Worm (Caenorhabditis elegans) whole organism, L2 larva: ENCODE data around the gene cdr-1.
A peak's percentile ranks its signal among the peaks of the same experiment; 100 is the strongest.

Experiments used
- C34F6.9 ChIP-seq: fragments of 150-350 bp; optimal IDR thresholded peaks from 2 replicates; lab custom pipeline; 2014; ENCODE audit warnings: missing biosample characterization, missing genetic modification characterization
- F13H6.1 ChIP-seq: sonication (generic microtip); optimal IDR thresholded peaks from 2 replicates; lab custom pipeline; 2016; ENCODE audit warnings: missing genetic modification characterization, missing compliant biosample characterization
- R02D3.7 ChIP-seq: fragments of 150-350 bp; optimal IDR thresholded peaks from 2 replicates; lab custom pipeline; 2014; ENCODE audit warnings: missing biosample characterization, missing genetic modification characterization
- Y55F3AM.14 ChIP-seq: fragments of 200-800 bp; sonication (Bioruptor generic); optimal IDR thresholded peaks from 2 replicates; lab custom pipeline; 2018; ENCODE audit warnings: mild to moderate bottlenecking, missing genetic modification characterization, missing compliant biosample characterization
- ZK546.5 ChIP-seq: sonication (generic microtip); optimal IDR thresholded peaks from 2 replicates; lab custom pipeline; 2017; ENCODE audit warnings: missing biosample characterization, missing genetic modification characterization
- aly-2 ChIP-seq: fragments of 150-350 bp; optimal IDR thresholded peaks from 2 replicates; lab custom pipeline; 2014; ENCODE audit warnings: missing biosample characterization, missing genetic modification characterization
- ama-1 ChIP-seq: fragments of 150-350 bp; optimal IDR thresholded peaks from 2 replicates; lab custom pipeline; 2018; ENCODE audit warnings: inconsistent platforms
- ceh-16 ChIP-seq: fragments of 150-350 bp; optimal IDR thresholded peaks from 2 replicates; lab custom pipeline; 2014; ENCODE audit warnings: missing biosample characterization, missing genetic modification characterization
- dmd-4 ChIP-seq: sonication (generic microtip); optimal IDR thresholded peaks from 2 replicates; lab custom pipeline; 2017; ENCODE audit warnings: missing biosample characterization, missing genetic modification characterization
- egl-27 ChIP-seq: sonication (generic microtip); optimal IDR thresholded peaks from 3 replicates; lab custom pipeline; 2017; ENCODE audit warnings: missing biosample characterization, missing genetic modification reagents, missing genetic modification characterization
- fos-1 ChIP-seq: fragments of 150-350 bp; optimal IDR thresholded peaks from 2 replicates; lab custom pipeline; 2014; ENCODE audit warnings: missing biosample characterization, missing genetic modification characterization
- gmeb-1 ChIP-seq: fragments of 150-350 bp; optimal IDR thresholded peaks from 2 replicates; lab custom pipeline; 2014; ENCODE audit warnings: missing biosample characterization, missing genetic modification characterization
- lin-13 ChIP-seq: fragments of 150-350 bp; optimal IDR thresholded peaks from 2 replicates; lab custom pipeline; 2014; ENCODE audit warnings: missing biosample characterization, missing genetic modification reagents, missing genetic modification characterization
- lin-39 ChIP-seq: fragments of 150-350 bp; optimal IDR thresholded peaks from 2 replicates; lab custom pipeline; 2014; ENCODE audit warnings: missing biosample characterization, missing genetic modification reagents, missing genetic modification characterization
- mab-5 ChIP-seq: fragments of 150-350 bp; optimal IDR thresholded peaks from 2 replicates; lab custom pipeline; 2014; ENCODE audit warnings: missing biosample characterization, missing genetic modification characterization
- mdl-1 ChIP-seq, 2 experiments: fragments of 150-350 bp in 1 of 2; sonication (generic microtip) in 1 of 2; optimal IDR thresholded peaks; 2 replicates each; lab custom pipeline; 2017; ENCODE audit warnings: missing biosample characterization in 2 of 2, missing genetic modification characterization in 2 of 2
- nhr-10 ChIP-seq: sonication (generic microtip); optimal IDR thresholded peaks from 2 replicates; lab custom pipeline; 2017; ENCODE audit warnings: missing biosample characterization, missing genetic modification characterization
- nhr-12 ChIP-seq: fragments of 150-350 bp; optimal IDR thresholded peaks from 2 replicates; lab custom pipeline; 2014; ENCODE audit warnings: missing biosample characterization, missing genetic modification characterization
- nhr-129 ChIP-seq: fragments of 150-350 bp; optimal IDR thresholded peaks from 2 replicates; lab custom pipeline; 2014; ENCODE audit warnings: missing biosample characterization, missing genetic modification characterization
- nhr-23 ChIP-seq: fragments of 150-350 bp; optimal IDR thresholded peaks from 2 replicates; lab custom pipeline; 2014; ENCODE audit warnings: missing biosample characterization, missing genetic modification reagents, missing genetic modification characterization
- nhr-6 ChIP-seq: fragments of 150-350 bp; optimal IDR thresholded peaks from 2 replicates; lab custom pipeline; 2014; ENCODE audit warnings: missing biosample characterization, missing genetic modification characterization
- sem-4 ChIP-seq: fragments of 150-350 bp; optimal IDR thresholded peaks from 2 replicates; lab custom pipeline; 2014; ENCODE audit warnings: missing biosample characterization, missing genetic modification reagents, missing genetic modification characterization
- skn-1 ChIP-seq: sonication (generic microtip); optimal IDR thresholded peaks from 2 replicates; lab custom pipeline; 2017; ENCODE audit warnings: missing biosample characterization, missing genetic modification characterization
- sma-3 ChIP-seq: sonication (generic microtip); optimal IDR thresholded peaks from 2 replicates; lab custom pipeline; 2016; ENCODE audit warnings: missing genetic modification reagents, missing genetic modification characterization, missing compliant biosample characterization
- sma-9 ChIP-seq, 2 experiments: fragments of 150-350 bp in 1 of 2; sonication (generic microtip) in 1 of 2; optimal IDR thresholded peaks; 2 replicates each; lab custom pipeline; 2014 to 2016; ENCODE audit warnings: missing genetic modification characterization in 2 of 2, mild to moderate bottlenecking in 1 of 2, missing biosample characterization in 1 of 2, missing compliant biosample characterization in 1 of 2, missing genetic modification reagents in 1 of 2, moderate library complexity in 1 of 2
- snpc-4 ChIP-seq: fragments of 150-350 bp; optimal IDR thresholded peaks from 2 replicates; lab custom pipeline; 2014; ENCODE audit warnings: missing biosample characterization, missing genetic modification characterization
- unc-39 ChIP-seq: fragments of 150-350 bp; optimal IDR thresholded peaks from 2 replicates; lab custom pipeline; 2014; ENCODE audit warnings: missing biosample characterization, missing genetic modification characterization
- unc-55 ChIP-seq: fragments of 150-350 bp; sonication (generic microtip); optimal IDR thresholded peaks from 3 replicates; lab custom pipeline; 2014; ENCODE audit warnings: missing biosample characterization, missing genetic modification reagents, missing genetic modification characterization
- zag-1 ChIP-seq: fragments of 150-350 bp; optimal IDR thresholded peaks from 2 replicates; lab custom pipeline; 2014; ENCODE audit warnings: missing biosample characterization, missing genetic modification characterization
- ztf-1 ChIP-seq: fragments of 200-800 bp; sonication (Bioruptor generic); conservative IDR thresholded peaks from 2 replicates; pipeline ENCODE4 v1.3.6; 2022; ENCODE audit warnings: missing genetic modification characterization, missing compliant biosample characterization
- ztf-11 ChIP-seq: sonication (generic microtip); optimal IDR thresholded peaks from 2 replicates; lab custom pipeline; 2017; ENCODE audit warnings: missing biosample characterization, missing genetic modification characterization
- ztf-4 ChIP-seq: fragments of 150-350 bp; optimal IDR thresholded peaks from 2 replicates; lab custom pipeline; 2014; ENCODE audit warnings: missing biosample characterization, missing genetic modification characterization

The cdr-1 gene

ce11 chrV:15880705-15881104 is 40.4 kb upstream of the cdr-1 start (continued):
- TF ChIP-seq sma-9 (GFP tag; optimal IDR thresholded peaks at IDR 0.05; lab: Kevin White, UChicago) (peak; percentile 10), sma-9 (tag; optimal IDR thresholded peaks at IDR 0.05; lab: Kevin White, UChicago) (no peak)

ce11 chrV:15884698-15885097 is 36.4 kb upstream of the cdr-1 start, which contains the start of gene oac-42:
Gene oac-42 (minus strand): TSS chrV:15884798.
- no peak for TF ChIP-seq mab-5 (tag; lab: Kevin White, UChicago)
- TF ChIP-seq nhr-6 (tag; lab: Kevin White, UChicago): no peak
- TF ChIP-seq snpc-4 (tag; lab: Kevin White, UChicago): no peak
- TF ChIP-seq unc-55: no peak
- TF ChIP-seq F13H6.1: no peak
- TF ChIP-seq lin-39 (tag; lab: Kevin White, UChicago): no peak
- no peak for TF ChIP-seq ztf-11 (tag; lab: Kevin White, UChicago)
- no peak for TF ChIP-seq ZK546.5
- TF ChIP-seq lin-13 (GFP tag; lab: Kevin White, UChicago): no peak
- no peak for TF ChIP-seq zag-1 (tag; lab: Kevin White, UChicago)
- TF ChIP-seq unc-39 (tag; lab: Kevin White, UChicago): no peak
- TF ChIP-seq ztf-1 (GFP tag; lab: Robert Waterston, UW): no peak
- no peak for TF ChIP-seq R02D3.7
- no peak for TF ChIP-seq nhr-10
- no peak for TF ChIP-seq egl-27 (tag; lab: Kevin White, UChicago)
- TF ChIP-seq mdl-1 (tag; optimal IDR thresholded peaks at IDR 0.05; lab: Kevin White, UChicago): no peak

- TF ChIP-seq aly-2 (tag; lab: Kevin White, UChicago): no peak
- no peak for TF ChIP-seq mdl-1 (tag; optimal IDR thresholded peaks at IDR 0.05; lab: Kevin White, UChicago)
- no peak for TF ChIP-seq nhr-12 (tag; lab: Kevin White, UChicago)
- no peak for TF ChIP-seq C34F6.9 (tag; lab: Kevin White, UChicago)
- TF ChIP-seq snpc-4 (tag; lab: Kevin White, UChicago): no peak
- no peak for TF ChIP-seq dmd-4
- no peak for TF ChIP-seq Y55F3AM.14 (GFP tag; lab: Kevin White, UChicago)
- no peak for TF ChIP-seq nhr-129 (tag; lab: Kevin White, UChicago)
- TF ChIP-seq nhr-23 (tag; lab: Kevin White, UChicago): no peak
- TF ChIP-seq mab-5 (tag; lab: Kevin White, UChicago): no peak
- no peak for TF ChIP-seq ama-1 (lab: Kevin White, UChicago)
- TF ChIP-seq fos-1 (tag; lab: Kevin White, UChicago): no peak
- TF ChIP-seq ceh-16 (tag; lab: Kevin White, UChicago): no peak
These were observed 35.1 kb upstream of the cdr-1 start, which contains the start of gene T06C12.9 for ce11 chrV:15885967-15886366. Gene T06C12.9 (minus strand): TSS chrV:15886067.

ce11 chrV:15887708-15888295 is 33.3 kb upstream of the cdr-1 start:
- TF ChIP-seq fos-1 (tag; lab: Kevin White, UChicago) (peak; percentile 93), egl-27 (tag; lab: Kevin White, UChicago) (no peak), sem-4 (tag; lab: Kevin White, UChicago) (no peak), nhr-6 (tag; lab: Kevin White, UChicago) (no peak), lin-39 (tag; lab: Kevin White, UChicago) (no peak), sma-9 (GFP tag; optimal IDR thresholded peaks at IDR 0.05; lab: Kevin White, UChicago) (peak; percentile 71), sma-9 (tag; optimal IDR thresholded peaks at IDR 0.05; lab: Kevin White, UChicago) (no peak), skn-1 (tag; lab: Kevin White, UChicago) (no peak), gmeb-1 (tag; lab: Kevin White, UChicago) (peak; percentile 25), sma-3 (GFP tag; lab: Kevin White, UChicago) (no peak), mdl-1 (tag; optimal IDR thresholded peaks at IDR 0.05; lab: Kevin White, UChicago) (no peak), nhr-129 (tag; lab: Kevin White, UChicago) (peak; percentile 29), F13H6.1 (no peak), Y55F3AM.14 (GFP tag; lab: Kevin White, UChicago) (no peak)

- TF ChIP-seq F13H6.1 (no peak), Y55F3AM.14 (GFP tag; lab: Kevin White, UChicago) (no peak), C34F6.9 (tag; lab: Kevin White, UChicago) (no peak), lin-39 (tag; lab: Kevin White, UChicago) (no peak), ztf-4 (tag; lab: Kevin White, UChicago) (no peak), nhr-129 (tag; lab: Kevin White, UChicago) (no peak), skn-1 (tag; lab: Kevin White, UChicago) (no peak)
- TF ChIP-seq, all 48 proteins: peak for 0
These were observed 32.4 kb upstream of the cdr-1 start, which contains the start of gene cgt-1 for ce11 chrV:15888751-15889150. Gene cgt-1 (minus strand): TSS chrV:15888851.
